Fruit fly (Drosophila melanogaster): ENCODE results near the gene Mettl2.

Mettl2 gene

dm6 chr3L:1676222-1676621 lies 37.2 kb upstream of the Mettl2 start:
- TF ChIP-seq EcR (GFP tag; optimal IDR thresholded peaks at IDR 0.05): no peak
- TF ChIP-seq CG8301 (tag; optimal IDR thresholded peaks at IDR 0.05): no peak
- no peak for TF ChIP-seq D1 (tag; optimal IDR thresholded peaks at IDR 0.05)
- no peak for TF ChIP-seq Ets98B (GFP tag; IDR thresholded peaks at IDR 0.05)
- no peak for TF ChIP-seq CG8159 (tag; optimal IDR thresholded peaks at IDR 0.05)
- TF ChIP-seq CG12605 (GFP tag; IDR thresholded peaks at IDR 0.05): no peak
- TF ChIP-seq Pif1B (GFP tag; optimal IDR thresholded peaks at IDR 0.05): no peak
- no peak for TF ChIP-seq CG10348 (GFP tag; IDR thresholded peaks at IDR 0.05)
- TF ChIP-seq rn (GFP tag; IDR thresholded peaks at IDR 0.05): no peak
- TF ChIP-seq CG14655 (GFP tag; optimal IDR thresholded peaks at IDR 0.05): no peak

- TF ChIP-seq gl (tag; optimal IDR thresholded peaks at IDR 0.05): no peak
- no peak for TF ChIP-seq CG8159 (tag; optimal IDR thresholded peaks at IDR 0.05)
- TF ChIP-seq CG9948 (tag; optimal IDR thresholded peaks at IDR 0.05): no peak
These were observed 36.2 kb upstream of the Mettl2 start for dm6 chr3L:1675242-1675641.

dm6 chr3L:1674381-1674780 lies 35.3 kb upstream of the Mettl2 start, which contains the start of gene CG7991:
CG7991 (plus strand) TSS chr3L:1674709.
- TF ChIP-seq CG17806 (tag; optimal IDR thresholded peaks at IDR 0.05) (no peak), CG8301 (tag; optimal IDR thresholded peaks at IDR 0.05) (no peak), CG13204 (GFP tag; optimal IDR thresholded peaks at IDR 0.05) (no peak), D1 (tag; optimal IDR thresholded peaks at IDR 0.05) (no peak), fd96Ca (GFP tag; IDR thresholded peaks at IDR 0.05) (no peak), gl (tag; optimal IDR thresholded peaks at IDR 0.05) (no peak), CG32121 (GFP tag; IDR thresholded peaks at IDR 0.05) (no peak), Pif1A (GFP tag; optimal IDR thresholded peaks at IDR 0.05) (no peak), CG8159 (tag; optimal IDR thresholded peaks at IDR 0.05) (no peak), EcR (GFP tag; optimal IDR thresholded peaks at IDR 0.05) (no peak), CG9948 (tag; optimal IDR thresholded peaks at IDR 0.05) (no peak), CG14655 (GFP tag; optimal IDR thresholded peaks at IDR 0.05) (no peak), Snoo (tag; optimal IDR thresholded peaks at IDR 0.05) (no peak), CG4496 (GFP tag; IDR thresholded peaks at IDR 0.05) (no peak; the same call in 2 of the 3 replicates), rn (GFP tag; IDR thresholded peaks at IDR 0.05) (no peak), CG34367 (tag; optimal IDR thresholded peaks at IDR 0.05) (no peak), CG12605 (GFP tag; IDR thresholded peaks at IDR 0.05) (no peak), Pif1B (GFP tag; optimal IDR thresholded peaks at IDR 0.05) (no peak), CG10348 (GFP tag; IDR thresholded peaks at IDR 0.05) (no peak)

DNA sequence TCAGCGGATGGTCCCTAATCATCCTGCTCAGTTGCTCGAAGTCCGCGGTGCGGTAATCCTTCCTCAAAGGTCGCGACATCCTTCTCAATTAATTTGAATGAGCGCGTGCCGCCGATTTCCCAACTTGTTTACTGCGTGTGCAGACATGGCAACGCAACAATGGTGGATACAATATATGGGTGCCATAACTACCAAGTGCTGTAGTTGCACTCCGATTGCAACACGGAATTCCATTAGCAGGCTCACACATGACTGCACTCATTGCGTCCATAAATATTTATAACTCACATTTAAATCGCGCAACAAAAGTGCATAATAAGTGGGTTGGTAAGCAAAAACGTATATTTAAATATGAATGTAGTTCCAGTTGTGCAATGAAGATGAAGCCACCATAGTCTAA lies 33.6 kb upstream of the Mettl2 start, which contains the start of gene CG13930:
Gene CG13930 (minus strand): TSS at position 101 of the 400 bp plus-strand sequence.
- TF ChIP-seq Ets98B (GFP tag; IDR thresholded peaks at IDR 0.05) (no peak), CG10348 (GFP tag; IDR thresholded peaks at IDR 0.05) (no peak), EcR (GFP tag; optimal IDR thresholded peaks at IDR 0.05) (no peak), Pif1A (GFP tag; optimal IDR thresholded peaks at IDR 0.05) (no peak), CG15710 (tag; optimal IDR thresholded peaks at IDR 0.05) (no peak), CG9948 (tag; optimal IDR thresholded peaks at IDR 0.05) (no peak), rn (GFP tag; IDR thresholded peaks at IDR 0.05) (no peak), fd96Ca (GFP tag; IDR thresholded peaks at IDR 0.05) (no peak), Pif1B (GFP tag; optimal IDR thresholded peaks at IDR 0.05) (no peak)

dm6 chr3L:1670008-1670407 lies 31.0 kb upstream of the Mettl2 start, which contains the start of gene RabX5:
RabX5 (minus strand) TSS chr3L:1670108.
- no peak for TF ChIP-seq CG4496 (GFP tag; IDR thresholded peaks at IDR 0.05)
- no peak for TF ChIP-seq D1 (tag; optimal IDR thresholded peaks at IDR 0.05)
- TF ChIP-seq EcR (GFP tag; optimal IDR thresholded peaks at IDR 0.05): no peak
- TF ChIP-seq CG10348 (GFP tag; IDR thresholded peaks at IDR 0.05): no peak
- no peak for TF ChIP-seq rn (GFP tag; IDR thresholded peaks at IDR 0.05)
- TF ChIP-seq CG15710 (tag; optimal IDR thresholded peaks at IDR 0.05): no peak
- TF ChIP-seq fd96Ca (GFP tag; IDR thresholded peaks at IDR 0.05): no peak
- no peak for TF ChIP-seq CG13204 (GFP tag; optimal IDR thresholded peaks at IDR 0.05)
- TF ChIP-seq CG8159 (tag; optimal IDR thresholded peaks at IDR 0.05): no peak
- no peak for TF ChIP-seq CG12605 (GFP tag; IDR thresholded peaks at IDR 0.05)

DNA sequence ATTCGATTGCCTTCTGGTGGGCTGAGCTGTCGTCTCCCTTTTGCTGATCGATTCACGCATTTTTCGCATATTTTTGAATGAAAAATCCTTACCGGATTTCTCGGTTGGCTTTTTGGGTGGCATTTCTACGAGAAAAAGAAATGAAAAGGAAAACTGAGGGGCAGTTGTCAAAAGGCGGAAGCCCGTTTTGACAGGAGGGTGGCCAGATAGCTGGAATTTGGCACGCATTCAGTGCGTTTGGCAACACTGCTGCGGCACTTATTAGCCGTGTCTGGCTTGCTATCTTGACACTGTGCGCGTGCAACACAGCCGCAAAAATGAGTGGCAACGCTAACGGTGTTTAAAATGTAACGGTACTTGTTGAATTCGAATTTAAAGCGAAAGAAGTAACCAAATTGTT lies 29.5 kb upstream of the Mettl2 start, which contains the start of gene RpL23A:
Gene RpL23A (minus strand): TSS at position 151 of the 400 bp plus-strand sequence.
- peak; percentile 40 for TF ChIP-seq CG13204 (GFP tag; optimal IDR thresholded peaks at IDR 0.05)
- peak; percentile 47 for TF ChIP-seq CG17806 (tag; optimal IDR thresholded peaks at IDR 0.05)
- TF ChIP-seq CG12605 (GFP tag; IDR thresholded peaks at IDR 0.05): peak; percentile 46; the same call in 1 of the 2 replicates
- TF ChIP-seq CG32121 (GFP tag; IDR thresholded peaks at IDR 0.05): peak; percentile 68
- TF ChIP-seq rn (GFP tag; IDR thresholded peaks at IDR 0.05): peak; percentile 81
- peak; percentile 74 for TF ChIP-seq Ets98B (GFP tag; IDR thresholded peaks at IDR 0.05)
- peak; percentile 92 for TF ChIP-seq CG4496 (GFP tag; IDR thresholded peaks at IDR 0.05)
- TF ChIP-seq CG8301 (tag; optimal IDR thresholded peaks at IDR 0.05): no peak
- no peak for TF ChIP-seq Pif1B (GFP tag; optimal IDR thresholded peaks at IDR 0.05)
- no peak for TF ChIP-seq CG14655 (GFP tag; optimal IDR thresholded peaks at IDR 0.05)
- peak; percentile 61 for TF ChIP-seq CG8159 (tag; optimal IDR thresholded peaks at IDR 0.05)
- TF ChIP-seq CG15710 (tag; optimal IDR thresholded peaks at IDR 0.05): peak; percentile 63
- TF ChIP-seq CG9948 (tag; optimal IDR thresholded peaks at IDR 0.05): peak; percentile 40
- peak; percentile 92 for TF ChIP-seq Snoo (tag; optimal IDR thresholded peaks at IDR 0.05)
- TF ChIP-seq CG10348 (GFP tag; IDR thresholded peaks at IDR 0.05): no peak
- peak; percentile 85 for TF ChIP-seq fd96Ca (GFP tag; IDR thresholded peaks at IDR 0.05)
- peak; percentile 75 for TF ChIP-seq CG34367 (tag; optimal IDR thresholded peaks at IDR 0.05)
- no peak for TF ChIP-seq Pif1A (GFP tag; optimal IDR thresholded peaks at IDR 0.05)
- peak; percentile 29 for TF ChIP-seq gl (tag; optimal IDR thresholded peaks at IDR 0.05)
- no peak for TF ChIP-seq EcR (GFP tag; optimal IDR thresholded peaks at IDR 0.05)
- no peak for TF ChIP-seq D1 (tag; optimal IDR thresholded peaks at IDR 0.05)

All from whole organism, pupa.